Worm (Caenorhabditis elegans) whole organism, L2 larva: ENCODE results near the gene str-44.

Experiments used
- C34F6.9 ChIP-seq: fragments of 150-350 bp; optimal IDR thresholded peaks from 2 replicates; lab custom pipeline; 2014; ENCODE audit warnings: missing biosample characterization, missing genetic modification characterization
- F13H6.1 ChIP-seq: sonication (generic microtip); optimal IDR thresholded peaks from 2 replicates; lab custom pipeline; 2016; ENCODE audit warnings: missing genetic modification characterization, missing compliant biosample characterization
- R02D3.7 ChIP-seq: fragments of 150-350 bp; optimal IDR thresholded peaks from 2 replicates; lab custom pipeline; 2014; ENCODE audit warnings: missing biosample characterization, missing genetic modification characterization
- ZK546.5 ChIP-seq: sonication (generic microtip); optimal IDR thresholded peaks from 2 replicates; lab custom pipeline; 2017; ENCODE audit warnings: missing biosample characterization, missing genetic modification characterization
- aly-2 ChIP-seq: fragments of 150-350 bp; optimal IDR thresholded peaks from 2 replicates; lab custom pipeline; 2014; ENCODE audit warnings: missing biosample characterization, missing genetic modification characterization
- blmp-1 ChIP-seq: sonication (generic microtip); optimal IDR thresholded peaks from 2 replicates; lab custom pipeline; 2017; ENCODE audit warnings: missing genetic modification characterization, mild to moderate bottlenecking, missing compliant biosample characterization, antibody characterized with exemption, moderate library complexity; ENCODE audit not compliant: insufficient read depth
- ceh-16 ChIP-seq: fragments of 150-350 bp; optimal IDR thresholded peaks from 2 replicates; lab custom pipeline; 2014; ENCODE audit warnings: missing biosample characterization, missing genetic modification characterization
- ceh-82 ChIP-seq: fragments of 150-350 bp; optimal IDR thresholded peaks from 2 replicates; lab custom pipeline; 2014; ENCODE audit warnings: missing biosample characterization, missing genetic modification characterization
- crh-2 ChIP-seq: sonication (generic microtip); optimal IDR thresholded peaks from 2 replicates; lab custom pipeline; 2017; ENCODE audit warnings: missing biosample characterization, missing genetic modification characterization
- dmd-4 ChIP-seq: sonication (generic microtip); optimal IDR thresholded peaks from 2 replicates; lab custom pipeline; 2017; ENCODE audit warnings: missing biosample characterization, missing genetic modification characterization
- egl-27 ChIP-seq: sonication (generic microtip); optimal IDR thresholded peaks from 3 replicates; lab custom pipeline; 2017; ENCODE audit warnings: missing biosample characterization, missing genetic modification reagents, missing genetic modification characterization
- elt-1 ChIP-seq: fragments of 150-350 bp; optimal IDR thresholded peaks from 2 replicates; lab custom pipeline; 2014; ENCODE audit warnings: missing biosample characterization, missing genetic modification characterization
- elt-3 ChIP-seq: sonication (generic microtip); optimal IDR thresholded peaks from 2 replicates; lab custom pipeline; 2017; ENCODE audit warnings: missing biosample characterization, missing genetic modification characterization
- fos-1 ChIP-seq: fragments of 150-350 bp; optimal IDR thresholded peaks from 2 replicates; lab custom pipeline; 2014; ENCODE audit warnings: missing biosample characterization, missing genetic modification characterization
- gmeb-1 ChIP-seq: fragments of 150-350 bp; optimal IDR thresholded peaks from 2 replicates; lab custom pipeline; 2014; ENCODE audit warnings: missing biosample characterization, missing genetic modification characterization
- lin-11 ChIP-seq: fragments of 150-350 bp; sonication (generic microtip); optimal IDR thresholded peaks from 2 replicates; lab custom pipeline; 2014; ENCODE audit warnings: missing biosample characterization, missing genetic modification characterization, inconsistent platforms, mixed read lengths
- lin-13 ChIP-seq: fragments of 150-350 bp; optimal IDR thresholded peaks from 2 replicates; lab custom pipeline; 2014; ENCODE audit warnings: missing biosample characterization, missing genetic modification reagents, missing genetic modification characterization
- lsy-2 ChIP-seq, 2 experiments: fragments of 150-350 bp in 1 of 2; sonication (generic microtip) in 1 of 2; optimal IDR thresholded peaks; 2 replicates each; lab custom pipeline; 2014 to 2017; ENCODE audit warnings: missing biosample characterization in 2 of 2, missing genetic modification characterization in 2 of 2
- mab-5 ChIP-seq: fragments of 150-350 bp; optimal IDR thresholded peaks from 2 replicates; lab custom pipeline; 2014; ENCODE audit warnings: missing biosample characterization, missing genetic modification characterization
- mbf-1 ChIP-seq: sonication (generic microtip); optimal IDR thresholded peaks from 2 replicates; lab custom pipeline; 2017; ENCODE audit warnings: missing biosample characterization, missing genetic modification characterization
- nhr-10 ChIP-seq: sonication (generic microtip); optimal IDR thresholded peaks from 2 replicates; lab custom pipeline; 2017; ENCODE audit warnings: missing biosample characterization, missing genetic modification characterization
- nhr-12 ChIP-seq: fragments of 150-350 bp; optimal IDR thresholded peaks from 2 replicates; lab custom pipeline; 2014; ENCODE audit warnings: missing biosample characterization, missing genetic modification characterization
- nhr-129 ChIP-seq: fragments of 150-350 bp; optimal IDR thresholded peaks from 2 replicates; lab custom pipeline; 2014; ENCODE audit warnings: missing biosample characterization, missing genetic modification characterization
- nhr-21 ChIP-seq: fragments of 150-350 bp; optimal IDR thresholded peaks from 2 replicates; lab custom pipeline; 2014; ENCODE audit warnings: missing biosample characterization, missing genetic modification characterization
- nhr-23 ChIP-seq: fragments of 150-350 bp; optimal IDR thresholded peaks from 2 replicates; lab custom pipeline; 2014; ENCODE audit warnings: missing biosample characterization, missing genetic modification reagents, missing genetic modification characterization
- nhr-237 ChIP-seq: fragments of 150-350 bp; optimal IDR thresholded peaks from 2 replicates; lab custom pipeline; 2014; ENCODE audit warnings: missing biosample characterization, missing genetic modification characterization
- nhr-77 ChIP-seq: fragments of 150-350 bp; optimal IDR thresholded peaks from 2 replicates; lab custom pipeline; 2014; ENCODE audit warnings: missing biosample characterization, missing genetic modification characterization
- sem-4 ChIP-seq: fragments of 150-350 bp; optimal IDR thresholded peaks from 2 replicates; lab custom pipeline; 2014; ENCODE audit warnings: missing biosample characterization, missing genetic modification reagents, missing genetic modification characterization
- skn-1 ChIP-seq: sonication (generic microtip); optimal IDR thresholded peaks from 2 replicates; lab custom pipeline; 2017; ENCODE audit warnings: missing biosample characterization, missing genetic modification characterization
- sma-3 ChIP-seq: sonication (generic microtip); optimal IDR thresholded peaks from 2 replicates; lab custom pipeline; 2016; ENCODE audit warnings: missing genetic modification reagents, missing genetic modification characterization, missing compliant biosample characterization
- sma-9 ChIP-seq, 2 experiments: fragments of 150-350 bp in 1 of 2; sonication (generic microtip) in 1 of 2; optimal IDR thresholded peaks; 2 replicates each; lab custom pipeline; 2014 to 2016; ENCODE audit warnings: missing genetic modification characterization in 2 of 2, mild to moderate bottlenecking in 1 of 2, missing biosample characterization in 1 of 2, missing compliant biosample characterization in 1 of 2, missing genetic modification reagents in 1 of 2, moderate library complexity in 1 of 2
- unc-39 ChIP-seq: fragments of 150-350 bp; optimal IDR thresholded peaks from 2 replicates; lab custom pipeline; 2014; ENCODE audit warnings: missing biosample characterization, missing genetic modification characterization
- unc-55 ChIP-seq: fragments of 150-350 bp; sonication (generic microtip); optimal IDR thresholded peaks from 3 replicates; lab custom pipeline; 2014; ENCODE audit warnings: missing biosample characterization, missing genetic modification reagents, missing genetic modification characterization
- zag-1 ChIP-seq: fragments of 150-350 bp; optimal IDR thresholded peaks from 2 replicates; lab custom pipeline; 2014; ENCODE audit warnings: missing biosample characterization, missing genetic modification characterization
- ztf-11 ChIP-seq: sonication (generic microtip); optimal IDR thresholded peaks from 2 replicates; lab custom pipeline; 2017; ENCODE audit warnings: missing biosample characterization, missing genetic modification characterization

str-44 gene

ce11 chrIV:7166553-7166952 lies 10.4 kb upstream of the str-44 start, which contains the start of gene C42D4.18 (continued):
- TF ChIP-seq dmd-4 (tag; lab: Kevin White, UChicago), result no peak
- TF ChIP-seq lsy-2 (tag; optimal IDR thresholded peaks at IDR 0.05; lab: Kevin White, UChicago), result peak in 1 of 2 experiments; percentile 48
- TF ChIP-seq crh-2 (tag; lab: Kevin White, UChicago), result no peak
- no peak for TF ChIP-seq fos-1 (tag; lab: Kevin White, UChicago)
- no peak for TF ChIP-seq nhr-10 (tag; lab: Kevin White, UChicago)
- TF ChIP-seq nhr-237 (tag; lab: Kevin White, UChicago), result no peak
- no peak for TF ChIP-seq egl-27 (tag; lab: Kevin White, UChicago)
- TF ChIP-seq unc-39 (tag; lab: Kevin White, UChicago), result no peak
- TF ChIP-seq elt-3 (tag; lab: Kevin White, UChicago), result no peak
- TF ChIP-seq F13H6.1, result no peak
- no peak for TF ChIP-seq sem-4 (tag; lab: Kevin White, UChicago)
- no peak for TF ChIP-seq aly-2
- TF ChIP-seq mab-5 (tag; lab: Kevin White, UChicago), result no peak
- no peak for TF ChIP-seq R02D3.7 (tag; lab: Kevin White, UChicago)
- no peak for TF ChIP-seq skn-1
- no peak for TF ChIP-seq ztf-11 (tag; lab: Kevin White, UChicago)
- TF ChIP-seq nhr-12 (tag; lab: Kevin White, UChicago), result no peak
- TF ChIP-seq nhr-77 (tag; lab: Kevin White, UChicago), result no peak
- TF ChIP-seq lin-13 (GFP tag; lab: Kevin White, UChicago), result no peak
- TF ChIP-seq mbf-1 (tag; lab: Kevin White, UChicago), result no peak

- TF ChIP-seq skn-1 (no peak), unc-55 (GFP tag; lab: Kevin White, UChicago) (peak; percentile 31), nhr-21 (no peak), fos-1 (tag; lab: Kevin White, UChicago) (no peak), ceh-82 (tag; lab: Kevin White, UChicago) (no peak), lin-13 (GFP tag; lab: Kevin White, UChicago) (peak; percentile 1), nhr-237 (tag; lab: Kevin White, UChicago) (no peak), C34F6.9 (tag; lab: Kevin White, UChicago) (peak; percentile 70), crh-2 (tag; lab: Kevin White, UChicago) (peak; percentile 43), nhr-23 (no peak), nhr-129 (peak; percentile 0), sma-3 (GFP tag; lab: Kevin White, UChicago) (peak; percentile 5), R02D3.7 (tag; lab: Kevin White, UChicago) (no peak)
These were observed 8.8 kb upstream of the str-44 start, which contains the start of gene skr-16 for ce11 chrIV:7167983-7168760. Gene skr-16, plus strand, starts transcription at chrIV:7168710.

ce11 chrIV:7171222-7171621 lies 5.8 kb upstream of the str-44 start, which contains the start of gene str-220:
Gene str-220, minus strand, starts transcription at chrIV:7171322.
- TF ChIP-seq mbf-1 (tag; lab: Kevin White, UChicago) (no peak), nhr-23 (no peak), elt-1 (tag; lab: Kevin White, UChicago) (no peak), sma-3 (GFP tag; lab: Kevin White, UChicago) (no peak), mab-5 (tag; lab: Kevin White, UChicago) (no peak), unc-39 (tag; lab: Kevin White, UChicago) (no peak), unc-55 (GFP tag; lab: Kevin White, UChicago) (no peak), R02D3.7 (tag; lab: Kevin White, UChicago) (no peak), dmd-4 (tag; lab: Kevin White, UChicago) (no peak), blmp-1 (no peak), nhr-129 (no peak), nhr-21 (no peak), lsy-2 (tag; optimal IDR thresholded peaks at IDR 0.05; lab: Kevin White, UChicago) (no peak), skn-1 (no peak), ceh-16 (tag; lab: Kevin White, UChicago) (no peak)

- TF ChIP-seq elt-3 (tag; lab: Kevin White, UChicago) (no peak), ZK546.5 (tag; lab: Kevin White, UChicago) (no peak), zag-1 (no peak), lin-11 (tag; lab: Kevin White, UChicago) (no peak), nhr-23 (no peak), fos-1 (tag; lab: Kevin White, UChicago) (no peak), crh-2 (tag; lab: Kevin White, UChicago) (no peak), elt-1 (tag; lab: Kevin White, UChicago) (no peak), sma-9 (GFP tag; optimal IDR thresholded peaks at IDR 0.05; lab: Kevin White, UChicago) (no peak), sma-9 (tag; optimal IDR thresholded peaks at IDR 0.05; lab: Kevin White, UChicago) (no peak), F13H6.1 (no peak), gmeb-1 (tag; lab: Kevin White, UChicago) (no peak)
These were observed 3.5 kb upstream of the str-44 start, which contains the start of gene str-1 for ce11 chrIV:7173489-7173888. Gene str-1, plus strand, starts transcription at chrIV:7173789.
